Worm (Caenorhabditis elegans): ENCODE results near the gene Y113G7B.15.
A peak's percentile ranks its signal among the peaks of the same experiment; 100 is the strongest.

Gene Y113G7B.15

DNA sequence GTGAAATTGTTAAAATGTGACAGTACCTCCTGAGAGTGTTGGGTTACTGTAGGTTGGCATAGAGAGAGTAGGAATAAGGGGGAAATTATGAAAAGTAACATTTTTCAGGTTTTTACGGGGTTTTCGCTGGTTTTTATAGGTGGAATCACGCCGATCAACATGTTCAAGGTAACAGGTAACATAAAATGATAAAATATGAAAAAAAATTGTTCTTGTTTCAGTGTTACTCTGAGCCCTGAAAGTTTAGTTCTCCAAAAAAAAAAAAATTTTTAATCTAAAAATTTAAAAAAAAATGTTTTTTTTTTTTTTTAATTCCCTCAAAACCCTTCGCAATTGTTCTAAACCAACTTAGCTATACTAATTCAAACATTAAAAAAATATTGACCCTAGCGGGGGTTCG, at the start of gene Y113G7B.15:
Gene Y113G7B.15, minus strand, starts transcription at position 101 of the 400 bp plus-strand sequence.
- TF ChIP-seq lsy-12 (tag; optimal IDR thresholded peaks at IDR 0.05) (no peak), daf-12 (tag; optimal IDR thresholded peaks at IDR 0.05) (no peak), unc-62 (GFP tag; optimal IDR thresholded peaks at IDR 0.05) (no peak), jun-1 (tag; optimal IDR thresholded peaks at IDR 0.05) (no peak), elt-1 (tag; optimal IDR thresholded peaks at IDR 0.05) (no peak), nhr-28 (tag; optimal IDR thresholded peaks at IDR 0.05) (no peak), sea-2 (GFP tag; optimal IDR thresholded peaks at IDR 0.05) (no peak), nhr-76 (tag; optimal IDR thresholded peaks at IDR 0.05) (no peak), nhr-12 (tag; optimal IDR thresholded peaks at IDR 0.05) (no peak)

DNA sequence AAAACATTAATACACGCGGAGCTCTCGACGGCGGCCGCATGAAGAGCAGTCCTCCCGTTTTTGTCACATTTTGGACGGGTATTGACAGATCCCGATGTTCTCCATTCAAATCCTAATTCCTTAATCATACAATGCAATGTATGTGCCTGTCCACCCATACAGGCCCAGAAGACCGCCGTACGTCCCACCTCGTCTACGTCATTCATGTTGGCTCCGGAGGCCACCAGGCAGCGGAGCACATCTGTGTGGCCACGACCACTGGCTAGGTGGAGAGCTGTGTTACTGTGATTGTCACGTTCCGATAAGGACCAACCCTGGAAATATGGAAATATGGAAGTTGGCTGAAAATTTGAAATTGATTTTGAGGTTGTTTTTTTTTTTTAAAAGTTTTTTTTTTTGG, 49.2 kb upstream of the Y113G7B.15 start:
- no peak for TF ChIP-seq pqm-1 (tag; optimal IDR thresholded peaks at IDR 0.05)
- no peak for TF ChIP-seq fkh-10 (GFP tag; optimal IDR thresholded peaks at IDR 0.05)
- TF ChIP-seq mml-1 (tag; optimal IDR thresholded peaks at IDR 0.05): no peak
- TF ChIP-seq nhr-12 (tag; optimal IDR thresholded peaks at IDR 0.05): no peak
- no peak for TF ChIP-seq nfya-1 (tag; optimal IDR thresholded peaks at IDR 0.05; ENCODE audit: insufficient read depth)

DNA sequence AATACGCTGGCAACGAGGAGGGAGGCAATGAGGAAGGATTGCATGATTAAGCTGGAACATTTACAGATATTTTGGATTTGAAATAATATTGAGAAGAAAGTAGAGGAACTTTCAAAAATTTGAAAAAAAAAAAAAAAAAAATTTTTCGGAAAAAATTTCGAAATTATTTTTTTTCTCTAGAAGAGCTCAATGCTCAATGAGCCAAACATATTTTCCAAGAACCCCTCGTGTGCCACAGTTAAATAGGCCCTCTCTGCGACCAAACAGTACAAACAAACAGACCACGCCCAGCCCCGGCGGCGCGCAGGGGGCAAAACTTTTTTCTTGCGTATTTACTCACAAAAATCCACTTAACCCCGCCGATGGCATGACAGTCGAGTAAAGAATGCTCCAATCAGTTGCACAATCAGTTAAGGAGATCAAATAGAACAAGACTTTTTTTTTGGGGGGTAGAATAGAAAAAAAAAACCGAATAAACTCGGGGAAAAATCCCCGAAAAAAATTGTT, 46.2 kb upstream of the Y113G7B.15 start, which contains the start of gene pqn-94:
Gene pqn-94, minus strand, starts transcription at position 51 of the 507 bp plus-strand sequence.
- TF ChIP-seq pha-4 (tag; optimal IDR thresholded peaks at IDR 0.05) (peak; percentile 75), nhr-12 (tag; optimal IDR thresholded peaks at IDR 0.05) (no peak)

DNA sequence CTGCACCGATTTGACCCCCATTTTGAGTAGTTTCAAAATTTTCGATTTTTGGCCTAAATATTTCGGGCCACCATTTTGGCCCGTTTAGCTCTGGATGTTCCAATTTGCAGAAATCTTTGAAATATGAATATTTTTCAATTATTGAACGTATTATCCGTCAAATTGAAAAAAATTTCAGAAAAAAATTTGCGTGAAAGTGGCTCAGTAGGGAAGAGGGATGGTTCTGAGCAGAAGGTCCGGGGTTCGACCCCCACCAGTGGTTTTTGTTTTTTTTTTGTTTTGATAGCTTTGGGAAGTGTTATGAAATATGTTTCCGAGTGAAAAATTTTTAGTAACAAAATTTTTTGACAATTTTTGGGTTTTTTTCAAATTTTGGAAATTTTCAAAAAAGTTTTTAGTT, 45.7 kb upstream of the Y113G7B.15 start:
- no peak for TF ChIP-seq nhr-76 (tag; optimal IDR thresholded peaks at IDR 0.05)
- no peak for TF ChIP-seq elt-3 (tag; optimal IDR thresholded peaks at IDR 0.05)
- no peak for TF ChIP-seq ztf-4 (tag; optimal IDR thresholded peaks at IDR 0.05)
- TF ChIP-seq jun-1 (tag; optimal IDR thresholded peaks at IDR 0.05): no peak
- no peak for TF ChIP-seq ZK546.5 (tag; optimal IDR thresholded peaks at IDR 0.05)
- no peak for TF ChIP-seq unc-39 (tag; optimal IDR thresholded peaks at IDR 0.05)
- no peak for TF ChIP-seq pha-4 (tag; optimal IDR thresholded peaks at IDR 0.05)
- no peak for TF ChIP-seq ceh-9 (tag; optimal IDR thresholded peaks at IDR 0.05)
- TF ChIP-seq mdl-1 (tag; optimal IDR thresholded peaks at IDR 0.05): no peak
- TF ChIP-seq egl-5 (tag; optimal IDR thresholded peaks at IDR 0.05): no peak
- TF ChIP-seq lin-39 (tag; optimal IDR thresholded peaks at IDR 0.05): no peak
- no peak for TF ChIP-seq fkh-2 (tag; optimal IDR thresholded peaks at IDR 0.05)

DNA sequence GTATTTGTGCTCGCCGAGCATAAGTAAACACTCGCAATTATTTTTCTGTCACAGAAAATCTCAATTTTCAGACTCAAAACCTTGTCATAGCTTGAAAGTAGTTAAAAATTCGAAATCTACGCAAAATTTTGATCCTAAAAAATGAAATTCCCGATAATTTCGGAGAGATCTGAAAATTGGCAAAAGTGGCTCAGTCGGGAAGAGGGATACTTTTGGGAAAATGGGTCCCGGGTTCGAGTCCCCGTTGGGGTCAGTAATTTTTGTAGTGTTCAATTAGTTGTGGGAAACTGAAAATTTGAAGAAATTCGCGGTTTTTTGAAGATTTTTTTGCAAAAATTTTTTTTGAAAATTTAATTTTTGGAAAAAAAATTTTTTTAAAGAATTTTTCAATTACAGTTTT, 43.3 kb upstream of the Y113G7B.15 start:
- TF ChIP-seq nhr-76 (tag; optimal IDR thresholded peaks at IDR 0.05) (no peak), daf-12 (tag; optimal IDR thresholded peaks at IDR 0.05) (no peak), unc-62 (GFP tag; optimal IDR thresholded peaks at IDR 0.05) (no peak), ztf-4 (tag; optimal IDR thresholded peaks at IDR 0.05) (no peak), ztf-11 (tag; optimal IDR thresholded peaks at IDR 0.05) (no peak), mml-1 (tag; optimal IDR thresholded peaks at IDR 0.05) (no peak), fos-1 (tag; optimal IDR thresholded peaks at IDR 0.05) (no peak), snpc-4 (tag; optimal IDR thresholded peaks at IDR 0.05) (no peak), skn-1 (tag; optimal IDR thresholded peaks at IDR 0.05) (no peak), eor-1 (tag; optimal IDR thresholded peaks at IDR 0.05) (no peak), ZK546.5 (tag; optimal IDR thresholded peaks at IDR 0.05) (no peak), jun-1 (tag; optimal IDR thresholded peaks at IDR 0.05) (no peak)

DNA sequence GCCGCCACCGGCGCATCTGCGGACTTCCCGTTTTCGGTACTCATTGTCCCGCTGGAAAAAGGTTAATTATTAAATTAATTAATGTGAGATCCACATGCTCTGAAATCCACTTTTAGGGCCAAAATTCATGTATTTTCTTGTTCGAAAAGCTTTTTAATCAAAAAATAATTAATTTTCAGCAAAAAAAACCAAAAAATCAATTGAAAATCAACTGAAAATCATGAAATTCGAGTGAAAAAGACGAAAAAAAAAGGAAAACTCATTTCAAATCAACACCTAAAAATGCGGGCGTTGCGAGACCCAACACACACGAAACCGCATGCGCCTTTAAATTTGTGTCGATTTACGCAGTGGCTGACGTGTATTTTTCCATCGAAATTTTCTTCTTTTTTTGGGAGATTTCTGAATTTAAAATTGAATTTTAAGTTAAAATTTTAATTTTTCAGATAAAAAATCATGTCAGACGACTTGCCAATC, 36.1 kb upstream of the Y113G7B.15 start, which contains the start of the genes prmt-1 and cdkr-3:
Gene prmt-1, minus strand, starts transcription at position 51 of the 477 bp plus-strand sequence.
Gene cdkr-3, plus strand, starts transcription at position 447 of the 477 bp plus-strand sequence.
- TF ChIP-seq mml-1 (tag; optimal IDR thresholded peaks at IDR 0.05) (no peak), tbx-2 (tag; optimal IDR thresholded peaks at IDR 0.05) (no peak), hmg-11 (tag; optimal IDR thresholded peaks at IDR 0.05) (no peak), nhr-237 (tag; optimal IDR thresholded peaks at IDR 0.05) (no peak), lin-39 (tag; optimal IDR thresholded peaks at IDR 0.05) (peak; percentile 53), lin-15B (tag; optimal IDR thresholded peaks at IDR 0.05) (peak; percentile 77), ztf-4 (tag; optimal IDR thresholded peaks at IDR 0.05) (no peak), nhr-67 (tag; optimal IDR thresholded peaks at IDR 0.05) (no peak), elt-1 (tag; optimal IDR thresholded peaks at IDR 0.05) (no peak), nhr-23 (tag; optimal IDR thresholded peaks at IDR 0.05) (peak; percentile 18), elt-2 (tag; optimal IDR thresholded peaks at IDR 0.05) (no peak), skn-1 (tag; optimal IDR thresholded peaks at IDR 0.05) (no peak), jun-1 (tag; optimal IDR thresholded peaks at IDR 0.05) (no peak), egl-27 (tag; optimal IDR thresholded peaks at IDR 0.05) (no peak), nhr-25 (tag; optimal IDR thresholded peaks at IDR 0.05) (no peak), elt-3 (tag; optimal IDR thresholded peaks at IDR 0.05) (no peak), zag-1 (tag; optimal IDR thresholded peaks at IDR 0.05) (no peak), pqm-1 (tag; optimal IDR thresholded peaks at IDR 0.05) (peak; percentile 12), nhr-43 (tag; optimal IDR thresholded peaks at IDR 0.05; ENCODE audit: poor library complexity, severe bottlenecking) (no peak), daf-12 (tag; optimal IDR thresholded peaks at IDR 0.05) (no peak), ztf-11 (tag; optimal IDR thresholded peaks at IDR 0.05) (no peak), unc-39 (tag; optimal IDR thresholded peaks at IDR 0.05) (no peak), snpc-4 (tag; optimal IDR thresholded peaks at IDR 0.05) (peak; percentile 15), ceh-28 (tag; optimal IDR thresholded peaks at IDR 0.05) (no peak), nhr-11 (tag; optimal IDR thresholded peaks at IDR 0.05) (no peak), nhr-12 (tag; optimal IDR thresholded peaks at IDR 0.05) (no peak)
